Fruit fly (Drosophila melanogaster): ENCODE results near the gene spn-A.

Gene spn-A

DNA sequence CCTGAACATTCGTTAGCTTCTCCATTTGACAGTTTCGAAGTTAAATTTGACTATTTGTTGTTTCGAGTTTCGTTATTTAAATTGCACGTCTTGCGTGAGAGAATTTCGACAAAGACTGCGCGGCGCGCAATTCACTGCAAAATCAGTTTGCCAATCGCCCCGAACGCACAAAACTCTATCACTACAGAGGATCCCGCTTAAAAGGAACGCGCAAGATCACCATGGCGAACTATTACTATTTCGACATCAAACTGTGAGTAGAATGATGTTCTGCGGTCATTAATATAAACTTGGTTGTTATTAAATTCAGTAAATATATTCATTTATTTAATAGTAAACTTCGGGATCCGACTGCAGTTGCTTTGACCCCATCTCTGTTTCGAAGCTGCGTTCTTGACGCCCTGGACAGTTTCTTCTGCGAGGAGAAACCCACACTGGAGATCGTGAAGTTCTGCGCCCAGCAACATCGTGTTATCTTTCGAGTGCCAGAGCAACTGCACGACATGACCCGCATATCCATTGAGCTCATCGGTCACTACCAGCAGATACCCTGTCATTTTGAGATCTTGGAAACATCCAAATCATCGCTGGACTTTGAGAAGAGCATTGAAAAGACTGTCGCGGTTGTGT lies at the start of gene spn-A, which contains the start of gene Rpp14b (continued):
- peak; percentile 88 for TF ChIP-seq row (GFP tag; IDR thresholded peaks at IDR 0.05)
- 0 out of 3 replicates have a peak, but pooled peaks have one; percentile 16 for TF ChIP-seq ase (GFP tag; IDR thresholded peaks at IDR 0.05)
- peak; percentile 89 for TF ChIP-seq gcm (GFP tag; optimal IDR thresholded peaks at IDR 0.05)
- TF ChIP-seq ind (GFP tag; optimal IDR thresholded peaks at IDR 0.05) = peak; percentile 11
- TF ChIP-seq CG9932 (GFP tag; IDR thresholded peaks at IDR 0.05) = peak; percentile 71
- TF ChIP-seq phol (tag; optimal IDR thresholded peaks at IDR 0.05) = peak; percentile 11
- TF ChIP-seq CG7928 (GFP tag; optimal IDR thresholded peaks at IDR 0.05) = no peak
- TF ChIP-seq CG13287 (GFP tag; IDR thresholded peaks at IDR 0.05; ENCODE audit: partially characterized antibody) = no peak
- TF ChIP-seq HmgZ (tag; optimal IDR thresholded peaks at IDR 0.05) = peak; percentile 25
- peak; percentile 34; the same call in 1 of the 2 replicates for TF ChIP-seq H2.0 (GFP tag; IDR thresholded peaks at IDR 0.05)
- no peak for TF ChIP-seq Ets97D (GFP tag; optimal IDR thresholded peaks at IDR 0.05)
- peak; percentile 43 for TF ChIP-seq CG12769 (tag; optimal IDR thresholded peaks at IDR 0.05)

DNA sequence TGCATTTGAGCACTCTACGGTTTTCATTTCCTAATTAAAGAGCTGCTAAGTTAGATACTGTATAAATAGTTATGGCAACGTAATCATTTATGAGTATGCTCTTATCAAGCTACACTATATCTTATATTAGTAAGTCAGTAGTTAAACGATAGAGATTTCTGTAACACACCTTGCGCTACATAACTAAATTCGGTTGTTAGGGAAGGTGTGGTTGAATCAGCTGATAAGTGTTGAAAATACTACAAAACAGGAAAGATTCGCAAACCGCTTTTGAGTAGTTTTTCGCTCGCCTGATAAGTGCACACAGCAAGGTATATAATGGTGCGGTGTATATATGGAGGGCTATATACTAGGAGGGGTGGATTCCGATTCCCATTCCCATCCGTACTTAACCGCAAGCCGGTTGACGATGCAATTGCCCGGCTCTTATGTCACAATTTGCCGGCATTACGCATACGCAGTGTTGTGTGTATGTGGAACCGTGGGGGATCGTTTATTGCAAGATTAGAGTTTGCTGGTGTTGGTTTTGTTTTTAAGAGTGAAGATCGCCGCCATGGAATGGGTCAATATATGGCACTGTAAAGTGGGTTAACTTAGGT lies 49.2 kb upstream of the spn-A start:
- TF ChIP-seq Med (GFP tag) (peak; percentile 40), Pdp1 (GFP tag; optimal IDR thresholded peaks at IDR 0.05) (peak in 1 of 2 experiments; percentile 75), sug (tag; optimal IDR thresholded peaks at IDR 0.05) (peak; percentile 85), prd (optimal IDR thresholded peaks at IDR 0.05) (peak in 1 of 2 experiments; percentile 5), prd (GFP tag; IDR thresholded peaks at IDR 0.05) (no peak), Atf3 (GFP tag; optimal IDR thresholded peaks at IDR 0.05) (no peak), CG2199 (GFP tag; IDR thresholded peaks at IDR 0.05) (no peak), CG8281 (tag; optimal IDR thresholded peaks at IDR 0.05) (peak; percentile 30), Taf1 (GFP tag; IDR thresholded peaks at IDR 0.05) (no peak), CG7372 (GFP tag; IDR thresholded peaks at IDR 0.05) (0 out of 2 replicates have a peak, but pooled peaks have one; percentile 39)

DNA sequence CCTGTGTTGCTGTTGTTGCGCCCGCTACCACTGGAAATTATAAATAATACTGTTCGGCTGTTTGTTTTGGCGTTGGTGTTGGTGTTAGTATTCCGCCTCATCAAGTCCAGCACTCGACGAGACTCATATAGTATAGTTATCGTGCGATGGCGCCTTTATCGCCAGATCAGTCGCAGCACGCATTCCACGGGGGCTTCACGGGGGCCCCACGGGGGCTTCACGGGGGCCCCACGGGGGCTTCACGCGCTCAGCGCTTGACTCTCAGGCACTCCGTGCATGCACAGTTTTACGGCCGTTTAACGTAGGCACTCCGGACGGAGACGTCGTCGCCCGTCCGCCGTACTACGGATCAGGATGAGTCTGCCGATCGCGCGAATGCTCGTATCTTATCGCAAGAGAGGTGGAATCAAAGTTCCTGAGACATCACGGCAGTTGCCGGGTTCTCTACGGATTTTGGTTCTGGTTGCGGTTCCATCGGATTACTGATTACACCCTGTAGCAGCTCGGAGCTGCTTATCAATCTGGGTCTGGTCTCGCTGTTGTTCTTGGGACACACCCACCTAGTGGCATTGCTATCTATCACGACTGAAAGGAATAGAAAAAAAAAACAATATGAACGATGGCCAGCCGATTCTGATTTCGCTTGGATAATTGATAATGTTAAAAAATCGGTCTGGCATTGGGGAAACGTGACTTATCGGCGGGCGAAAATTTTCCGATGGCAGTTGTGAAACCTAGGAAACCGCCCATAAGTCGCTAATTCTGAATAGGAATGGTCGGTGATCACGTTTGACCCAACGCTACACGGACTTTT lies 47.2 kb upstream of the spn-A start:
- no peak for TF ChIP-seq Camta (GFP tag; optimal IDR thresholded peaks at IDR 0.05)
- peak; percentile 10; the same call in 1 of the 2 replicates for TF ChIP-seq Rfx (GFP tag; IDR thresholded peaks at IDR 0.05)
- TF ChIP-seq BEAF-32 (GFP tag; optimal IDR thresholded peaks at IDR 0.05) = no peak
- TF ChIP-seq CG16779 (GFP tag; IDR thresholded peaks at IDR 0.05) = 0 out of 2 replicates have a peak, but pooled peaks have one; percentile 43
- peak; percentile 39 for TF ChIP-seq cg (GFP tag; optimal IDR thresholded peaks at IDR 0.05)
- no peak for TF ChIP-seq hb (GFP tag; IDR thresholded peaks at IDR 0.05; ENCODE audit: partially characterized antibody)
- peak; percentile 27 for TF ChIP-seq odd (GFP tag; optimal IDR thresholded peaks at IDR 0.05)
- TF ChIP-seq kay (GFP tag; optimal IDR thresholded peaks at IDR 0.05) = no peak
- TF ChIP-seq B-H2 (GFP tag; optimal IDR thresholded peaks at IDR 0.05) = no peak
- no peak for TF ChIP-seq gsb (GFP tag; IDR thresholded peaks at IDR 0.05)
- no peak for TF ChIP-seq dmrt99B (tag; optimal IDR thresholded peaks at IDR 0.05)
- TF ChIP-seq dm (GFP tag; optimal IDR thresholded peaks at IDR 0.05) = no peak
- TF ChIP-seq bab2 (GFP tag; optimal IDR thresholded peaks at IDR 0.05) = no peak
- TF ChIP-seq Fer2 (tag; optimal IDR thresholded peaks at IDR 0.05) = no peak
- TF ChIP-seq pb (GFP tag; optimal IDR thresholded peaks at IDR 0.05) = no peak
- no peak for TF ChIP-seq sisA (GFP tag; IDR thresholded peaks at IDR 0.05)
- no peak for TF ChIP-seq CG15479 (GFP tag; optimal IDR thresholded peaks at IDR 0.05)
- TF ChIP-seq sr (GFP tag; IDR thresholded peaks at IDR 0.05) = no peak
- TF ChIP-seq CG13424 (tag; optimal IDR thresholded peaks at IDR 0.05) = no peak
- no peak for TF ChIP-seq CG14014 (GFP tag; IDR thresholded peaks at IDR 0.05)
- no peak for TF ChIP-seq CG2712 (tag; optimal IDR thresholded peaks at IDR 0.05)
- TF ChIP-seq CG6654 (GFP tag; optimal IDR thresholded peaks at IDR 0.05) = no peak
- TF ChIP-seq bcd (GFP tag; optimal IDR thresholded peaks at IDR 0.05) = no peak
- no peak for TF ChIP-seq prd (optimal IDR thresholded peaks at IDR 0.05)
- no peak for TF ChIP-seq prd (GFP tag; IDR thresholded peaks at IDR 0.05)
